Fruit fly (Drosophila melanogaster): ENCODE measurements around the gene CG34448.

Gene CG34448

dm6 chr2L:2426444-2427188, 8.9 kb upstream of the CG34448 start (continued):
- TF ChIP-seq HHEX (GFP tag; optimal IDR thresholded peaks at IDR 0.05) = peak; percentile 21
- TF ChIP-seq corto (GFP tag; optimal IDR thresholded peaks at IDR 0.05) = no peak
- no peak for TF ChIP-seq Lhr (GFP tag; optimal IDR thresholded peaks at IDR 0.05)
- TF ChIP-seq gcm2 (GFP tag; optimal IDR thresholded peaks at IDR 0.05) = no peak
- no peak for TF ChIP-seq CG42726 (GFP tag; IDR thresholded peaks at IDR 0.05; ENCODE audit: partially characterized antibody)
- no peak for TF ChIP-seq Dbx (GFP tag; IDR thresholded peaks at IDR 0.05)
- TF ChIP-seq Bgb (GFP tag; IDR thresholded peaks at IDR 0.05; ENCODE audit: partially characterized antibody) = no peak
- TF ChIP-seq Trl (optimal IDR thresholded peaks at IDR 0.05) = no peak
- peak; percentile 38 for TF ChIP-seq Trl (GFP tag; optimal IDR thresholded peaks at IDR 0.05)
- no peak for TF ChIP-seq CG17612 (GFP tag; IDR thresholded peaks at IDR 0.05)
- peak; percentile 54; the same call in 2 of the 3 replicates for TF ChIP-seq Aef1 (GFP tag; IDR thresholded peaks at IDR 0.05)
- TF ChIP-seq CG6791 (GFP tag; IDR thresholded peaks at IDR 0.05; ENCODE audit: partially characterized antibody) = no peak
- TF ChIP-seq Ets97D (GFP tag; optimal IDR thresholded peaks at IDR 0.05) = peak; percentile 5
- peak; percentile 47 for TF ChIP-seq CG9817 (tag; optimal IDR thresholded peaks at IDR 0.05)
- TF ChIP-seq ara (GFP tag; IDR thresholded peaks at IDR 0.05) = 0 out of 2 replicates have a peak, but pooled peaks have one; percentile 17
- no peak for TF ChIP-seq CG6254 (GFP tag; optimal IDR thresholded peaks at IDR 0.05)
- TF ChIP-seq CG4360 (GFP tag; IDR thresholded peaks at IDR 0.05) = no peak
- TF ChIP-seq Sry-δ (GFP tag; optimal IDR thresholded peaks at IDR 0.05) = peak; percentile 24
- peak; percentile 7 for TF ChIP-seq repo (GFP tag; optimal IDR thresholded peaks at IDR 0.05)
- TF ChIP-seq fu2 (GFP tag; optimal IDR thresholded peaks at IDR 0.05) = peak; percentile 11
- no peak for TF ChIP-seq BEAF-32 (GFP tag; optimal IDR thresholded peaks at IDR 0.05)
- TF ChIP-seq phol (tag; optimal IDR thresholded peaks at IDR 0.05) = peak; percentile 69
- TF ChIP-seq zen2 (GFP tag; IDR thresholded peaks at IDR 0.05; ENCODE audit: partially characterized antibody) = no peak
- TF ChIP-seq sisA (GFP tag; IDR thresholded peaks at IDR 0.05) = peak; percentile 68
- TF ChIP-seq CG4424 (GFP tag; optimal IDR thresholded peaks at IDR 0.05) = peak; percentile 38
- peak; percentile 36 for TF ChIP-seq maf-S (GFP tag; optimal IDR thresholded peaks at IDR 0.05)
- TF ChIP-seq bsh (GFP tag; optimal IDR thresholded peaks at IDR 0.05) = peak; percentile 63 to 77
- peak; percentile 20 for TF ChIP-seq CG3407 (GFP tag; optimal IDR thresholded peaks at IDR 0.05)
- TF ChIP-seq C15 (GFP tag; IDR thresholded peaks at IDR 0.05) = no peak
- TF ChIP-seq klu (GFP tag; IDR thresholded peaks at IDR 0.05) = no peak
- peak; percentile 29 for TF ChIP-seq en (GFP tag; optimal IDR thresholded peaks at IDR 0.05)
- 0 out of 2 replicates have a peak, but pooled peaks have one; percentile 28 for TF ChIP-seq CG5953 (GFP tag; IDR thresholded peaks at IDR 0.05)
- TF ChIP-seq mirr (GFP tag; optimal IDR thresholded peaks at IDR 0.05) = no peak
- peak; percentile 62 for TF ChIP-seq lab (GFP tag; optimal IDR thresholded peaks at IDR 0.05)
- TF ChIP-seq CG17829 (tag; optimal IDR thresholded peaks at IDR 0.05) = peak; percentile 17
- no peak for TF ChIP-seq ab (GFP tag; optimal IDR thresholded peaks at IDR 0.05)
- TF ChIP-seq E2f1 (GFP tag; IDR thresholded peaks at IDR 0.05) = peak; percentile 52
- peak; percentile 14 for TF ChIP-seq CG14710 (tag; optimal IDR thresholded peaks at IDR 0.05)
- peak; percentile 82 for TF ChIP-seq dmrt99B (tag; optimal IDR thresholded peaks at IDR 0.05)
- TF ChIP-seq CG17802 (tag; optimal IDR thresholded peaks at IDR 0.05) = no peak
- TF ChIP-seq Lim3 (GFP tag; IDR thresholded peaks at IDR 0.05) = no peak
- peak; percentile 39 for TF ChIP-seq Meics (GFP tag; optimal IDR thresholded peaks at IDR 0.05)
- TF ChIP-seq dati (GFP tag; IDR thresholded peaks at IDR 0.05) = 0 out of 2 replicates have a peak, but pooled peaks have one; percentile 11
- TF ChIP-seq tap (tag; optimal IDR thresholded peaks at IDR 0.05) = peak; percentile 53
- TF ChIP-seq otp (GFP tag; IDR thresholded peaks at IDR 0.05) = peak; percentile 54; the same call in 1 of the 3 replicates
- TF ChIP-seq CG10979 (tag; optimal IDR thresholded peaks at IDR 0.05) = peak; percentile 42
- peak; percentile 56 for TF ChIP-seq sd (tag; optimal IDR thresholded peaks at IDR 0.05)
- TF ChIP-seq CG17385 (GFP tag; optimal IDR thresholded peaks at IDR 0.05) = peak; percentile 41
- TF ChIP-seq esg (GFP tag; conservative IDR thresholded peaks at IDR 0.05) = peak; percentile 42
